Worm (Caenorhabditis elegans) whole organism, midembryonic: ENCODE data around the gene C10G8.3.

Experiments used
- T22C8.4 ChIP-seq: fragments of 200-800 bp; sonication (Bioruptor generic); IDR thresholded peaks from 2 replicates; pipeline ENCODE4 v1.3.6; 2022; ENCODE audit warnings: missing genetic modification characterization, missing compliant biosample characterization
- cog-1 ChIP-seq: sonication (generic microtip); optimal IDR thresholded peaks from 2 replicates; lab custom pipeline; 2016; ENCODE audit warnings: missing genetic modification characterization, missing compliant biosample characterization
- flt-1 ChIP-seq: fragments of 200-800 bp; sonication (Bioruptor generic); IDR thresholded peaks from 2 replicates; pipeline ENCODE4 v1.3.6; 2022; ENCODE audit warnings: missing genetic modification characterization, missing compliant biosample characterization
- med-1 ChIP-seq: sonication (generic microtip); optimal IDR thresholded peaks from 2 replicates; lab custom pipeline; 2017; ENCODE audit warnings: missing genetic modification characterization, mild to moderate bottlenecking, missing compliant biosample characterization, antibody characterized with exemption, missing genetic modification reagents; ENCODE audit not compliant: insufficient read depth
- ref-1 ChIP-seq: fragments of 200-800 bp; sonication (Bioruptor generic); conservative IDR thresholded peaks from 2 replicates; pipeline ENCODE4 v1.3.6; 2022; ENCODE audit warnings: missing genetic modification reagents, missing genetic modification characterization, missing compliant biosample characterization
- tab-1 ChIP-seq: fragments of 200-800 bp; sonication (Bioruptor generic); IDR thresholded peaks from 2 replicates; pipeline ENCODE4 v1.3.6; 2022; ENCODE audit warnings: missing genetic modification characterization, missing compliant biosample characterization
- ztf-23 ChIP-seq: fragments of 200-800 bp; sonication (Bioruptor generic); IDR thresholded peaks from 2 replicates; pipeline ENCODE4 v1.3.6; 2022; ENCODE audit warnings: missing genetic modification reagents, missing genetic modification characterization, missing compliant biosample characterization
- ztf-29 ChIP-seq: fragments of 200-800 bp; sonication (Bioruptor generic); IDR thresholded peaks from 2 replicates; pipeline ENCODE4 v1.3.6; 2022; ENCODE audit warnings: missing genetic modification reagents, missing genetic modification characterization, missing compliant biosample characterization

DNA sequence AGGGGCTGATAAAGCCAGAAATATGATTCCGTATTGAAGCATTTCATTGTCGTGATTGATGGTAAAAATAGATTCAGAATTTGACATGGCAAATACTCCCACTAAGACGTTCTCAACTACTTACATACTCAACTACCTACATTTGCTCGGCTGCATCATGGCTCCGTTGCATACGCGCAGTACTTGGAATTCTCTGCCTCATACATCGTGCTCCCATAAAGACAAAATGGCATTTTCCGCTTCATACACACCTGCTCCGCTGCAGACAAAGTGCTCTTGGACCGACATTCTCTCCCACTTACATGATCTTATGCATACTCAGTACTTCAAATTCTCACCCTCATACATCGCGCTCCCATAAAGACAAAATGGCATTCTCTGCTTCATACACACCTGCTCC, 47.0 kb upstream of the C10G8.3 start, which contains the start of the genes srt-69 and B0238.12:
- TF ChIP-seq cog-1: no peak
- no peak for TF ChIP-seq T22C8.4 (GFP tag; lab: Robert Waterston, UW)
- no peak for TF ChIP-seq ztf-23 (GFP tag; lab: Robert Waterston, UW)
- no peak for TF ChIP-seq tab-1 (GFP tag; lab: Robert Waterston, UW)
- no peak for TF ChIP-seq flt-1
- no peak for TF ChIP-seq ztf-29 (GFP tag; lab: Robert Waterston, UW)
- TF ChIP-seq med-1 (GFP tag; lab: Kevin White, UChicago): no peak
- TF ChIP-seq ref-1 (GFP tag; lab: Robert Waterston, UW): no peak
